Fruit fly (Drosophila melanogaster) whole organism, wandering third instar larva: Measurements from ENCODE around the gene Cdk8.

Experiments used
- Abd-B ChIP-seq: fragments of >200 bp; optimal IDR thresholded peaks from 2 replicates; lab custom pipeline; 2017; ENCODE audit warnings: missing biosample characterization, missing genetic modification characterization
- Dif ChIP-seq: fragments of 200-275, 200-300 bp; sonication (Bioruptor generic); optimal IDR thresholded peaks from 2 replicates; lab custom pipeline; 2018; ENCODE audit warnings: missing biosample characterization, missing genetic modification characterization; ENCODE audit not compliant: partially characterized antibody
- br ChIP-seq: fragments of 200-800 bp; sonication (Bioruptor generic); optimal IDR thresholded peaks from 2 replicates; lab custom pipeline; 2016; ENCODE audit warnings: missing biosample characterization, missing genetic modification characterization
- brk ChIP-seq: fragments of 200-800 bp; sonication (Bioruptor generic); optimal IDR thresholded peaks from 2 replicates; lab custom pipeline; 2016; ENCODE audit warnings: missing biosample characterization, mild to moderate bottlenecking, missing genetic modification characterization
- dsf ChIP-seq: sonication (Bioruptor generic); optimal IDR thresholded peaks from 2 replicates; lab custom pipeline; 2016; ENCODE audit warnings: missing biosample characterization, missing genetic modification characterization, borderline replicate concordance
- foxo ChIP-seq, 2 experiments: fragments of 200-800 bp; sonication (Bioruptor generic); optimal IDR thresholded peaks; 2 replicates in 1 of 2; 3 replicates in 1 of 2; lab custom pipeline; 2016 to 2017; ENCODE audit warnings: missing biosample characterization in 2 of 2, missing genetic modification characterization in 2 of 2
- h ChIP-seq: fragments of 200-800 bp; sonication (Bioruptor generic); optimal IDR thresholded peaks from 3 replicates; lab custom pipeline; 2016; ENCODE audit warnings: missing biosample characterization, mild to moderate bottlenecking, missing genetic modification characterization
- sv ChIP-seq: fragments of 200-800 bp; sonication (Bioruptor generic); optimal IDR thresholded peaks from 3 replicates; lab custom pipeline; 2016; ENCODE audit warnings: missing biosample characterization, missing genetic modification characterization
- usp ChIP-seq: fragments of >200 bp; optimal IDR thresholded peaks from 2 replicates; lab custom pipeline; 2017; ENCODE audit warnings: missing biosample characterization, missing genetic modification characterization

DNA sequence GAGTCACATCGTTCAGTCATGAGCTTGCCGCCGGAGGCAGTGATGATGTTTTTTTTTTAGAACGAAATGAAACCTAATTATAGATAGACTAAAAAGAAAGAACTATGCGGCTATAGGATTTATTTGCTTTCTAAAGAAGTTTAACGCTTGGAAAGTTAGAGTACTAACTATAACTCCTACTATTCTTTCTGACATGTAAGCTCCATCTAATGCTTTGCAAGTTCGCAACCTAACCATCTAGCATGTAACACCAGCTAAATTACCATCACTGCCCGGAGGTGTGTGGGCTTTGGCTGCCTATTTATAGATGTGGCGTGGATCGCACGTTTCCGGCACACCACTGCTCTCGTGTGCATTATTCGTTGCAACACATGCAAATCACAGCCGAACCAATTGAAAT is 3.6 kb upstream of the Cdk8 start:
- TF ChIP-seq Dif (GFP tag; lab: Kevin White, UChicago) (no peak), sv (no peak), brk (GFP tag; lab: Kevin White, UChicago) (no peak), br (GFP tag; lab: Kevin White, UChicago) (no peak), usp (GFP tag; lab: Kevin White, UChicago) (no peak), Abd-B (GFP tag; lab: Kevin White, UChicago) (no peak), foxo (GFP tag; optimal IDR thresholded peaks at IDR 0.05; lab: Kevin White, UChicago) (no peak), h (GFP tag; lab: Kevin White, UChicago) (no peak), dsf (GFP tag; lab: Kevin White, UChicago) (no peak)
